Fruit fly (Drosophila melanogaster) whole organism, prepupa: ENCODE data around the gene CG17239.

Experiments
- CG10631 ChIP-seq: fragments of 200-800 bp; sonication (Bioruptor generic); optimal IDR thresholded peaks from 2 replicates; lab custom pipeline; 2016; ENCODE audit warnings: missing biosample characterization, missing genetic modification characterization
- CG11762 ChIP-seq: fragments of 200-800 bp; sonication (Bioruptor generic); optimal IDR thresholded peaks from 3 replicates; lab custom pipeline; 2016; ENCODE audit warnings: missing biosample characterization, missing genetic modification characterization; ENCODE audit not compliant: insufficient read depth
- CG11902 ChIP-seq: fragments of 200-800 bp; sonication (Bioruptor generic); optimal IDR thresholded peaks from 3 replicates; lab custom pipeline; 2016; ENCODE audit warnings: missing biosample characterization, missing genetic modification characterization
- CG15336 ChIP-seq: fragments of 200-800 bp; sonication (Bioruptor generic); IDR thresholded peaks from 2 replicates; pipeline ENCODE4 v1.3.6; 2022; ENCODE audit warnings: missing biosample characterization, missing genetic modification characterization
- CG3032 ChIP-seq: fragments of 200-800 bp; optimal IDR thresholded peaks from 2 replicates; lab custom pipeline; 2019; ENCODE audit warnings: missing biosample characterization, mild to moderate bottlenecking, missing genetic modification characterization, moderate library complexity
- CG31627 ChIP-seq: fragments of 200-800 bp; sonication (Bioruptor generic); optimal IDR thresholded peaks from 3 replicates; lab custom pipeline; 2016; ENCODE audit warnings: missing biosample characterization, missing genetic modification characterization
- CG32006 ChIP-seq: fragments of 200-800 bp; sonication (Bioruptor generic); optimal IDR thresholded peaks from 3 replicates; lab custom pipeline; 2017; ENCODE audit warnings: missing biosample characterization, mild to moderate bottlenecking, missing genetic modification characterization
- CG34406 ChIP-seq: fragments of 200-800 bp; sonication (Bioruptor generic); optimal IDR thresholded peaks from 3 replicates; lab custom pipeline; 2016; ENCODE audit warnings: missing biosample characterization, missing genetic modification characterization
- CG6163 ChIP-seq: fragments of 200-800 bp; sonication (Bioruptor generic); IDR thresholded peaks from 3 replicates; pipeline ENCODE4 v1.3.6; 2022; ENCODE audit warnings: missing biosample characterization, missing genetic modification characterization
- CG6792 ChIP-seq: fragments of 200-800 bp; sonication (Bioruptor generic); optimal IDR thresholded peaks from 3 replicates; lab custom pipeline; 2016; ENCODE audit warnings: missing biosample characterization, missing genetic modification characterization
- CG6808 ChIP-seq: fragments of 200-800 bp; sonication (Bioruptor generic); optimal IDR thresholded peaks from 3 replicates; lab custom pipeline; 2017; ENCODE audit warnings: missing biosample characterization, missing genetic modification characterization, mild to moderate bottlenecking, moderate library complexity, missing genetic modification reagents
- CG6854 ChIP-seq: fragments of 200-800 bp; sonication (Bioruptor generic); optimal IDR thresholded peaks from 2 replicates; lab custom pipeline; 2017; ENCODE audit warnings: missing biosample characterization, mild to moderate bottlenecking, missing genetic modification characterization
- CG7368 ChIP-seq: fragments of 200-800 bp; sonication (Bioruptor generic); optimal IDR thresholded peaks from 3 replicates; lab custom pipeline; 2016; ENCODE audit warnings: missing biosample characterization, missing genetic modification characterization
- CG8119 ChIP-seq: fragments of 200-800 bp; sonication (Bioruptor generic); IDR thresholded peaks from 3 replicates; pipeline ENCODE4 v1.3.6; 2022; ENCODE audit warnings: missing biosample characterization, missing genetic modification characterization
- Eip75B ChIP-seq: fragments of 200-800 bp; sonication (Bioruptor generic); optimal IDR thresholded peaks from 3 replicates; lab custom pipeline; 2016; ENCODE audit warnings: missing biosample characterization, missing genetic modification characterization
- Eip78C ChIP-seq: fragments of 200-800 bp; sonication (Bioruptor generic); peaks from one replicate; lab custom pipeline; 2016; ENCODE audit warnings: missing biosample characterization, missing genetic modification characterization
- Eip93F ChIP-seq: fragments of 200-800 bp; sonication (Bioruptor generic); optimal IDR thresholded peaks from 2 replicates; lab custom pipeline; 2016; ENCODE audit warnings: missing biosample characterization, mild to moderate bottlenecking, missing genetic modification characterization
- Ets96B ChIP-seq: fragments of 200-800 bp; optimal IDR thresholded peaks from 2 replicates; lab custom pipeline; 2019; ENCODE audit warnings: missing biosample characterization, mild to moderate bottlenecking, missing genetic modification characterization, moderate library complexity
- Hr38 ChIP-seq: sonication (Bioruptor generic); optimal IDR thresholded peaks from 2 replicates; lab custom pipeline; 2016; ENCODE audit warnings: missing biosample characterization, missing genetic modification characterization
- Hr39 ChIP-seq: fragments of 200-800 bp; sonication (Bioruptor generic); optimal IDR thresholded peaks from 2 replicates; lab custom pipeline; 2016; ENCODE audit warnings: missing biosample characterization, missing genetic modification characterization
- Hr4 ChIP-seq: fragments of 200-800 bp; sonication (Bioruptor generic); optimal IDR thresholded peaks from 3 replicates; lab custom pipeline; 2016; ENCODE audit warnings: missing biosample characterization, missing genetic modification characterization
- Lpt ChIP-seq: fragments of 200-800 bp; sonication (Bioruptor generic); optimal IDR thresholded peaks from 3 replicates; lab custom pipeline; 2016; ENCODE audit warnings: missing biosample characterization, missing genetic modification characterization
- OdsH ChIP-seq: fragments of 200-800 bp; sonication (Bioruptor generic); optimal IDR thresholded peaks from 3 replicates; lab custom pipeline; 2016; ENCODE audit warnings: missing biosample characterization, missing genetic modification characterization
- Smox ChIP-seq: fragments of 200-800 bp; sonication (Bioruptor generic); optimal IDR thresholded peaks from 3 replicates; lab custom pipeline; 2016; ENCODE audit warnings: missing biosample characterization, missing genetic modification characterization
- Sox14 ChIP-seq: fragments of 200-800 bp; sonication (Bioruptor generic); optimal IDR thresholded peaks from 3 replicates; lab custom pipeline; 2016; ENCODE audit warnings: missing biosample characterization, missing genetic modification characterization
- Sox15 ChIP-seq: fragments of 200-800 bp; sonication (Bioruptor generic); optimal IDR thresholded peaks from 3 replicates; lab custom pipeline; 2016; ENCODE audit warnings: missing biosample characterization, missing genetic modification characterization
- achi ChIP-seq: fragments of 200-800 bp; sonication (Bioruptor generic); optimal IDR thresholded peaks from 3 replicates; lab custom pipeline; 2016; ENCODE audit warnings: missing biosample characterization, missing genetic modification characterization
- dac ChIP-seq: fragments of 200-800 bp; sonication (Bioruptor generic); optimal IDR thresholded peaks from 2 replicates; lab custom pipeline; 2017; ENCODE audit warnings: missing biosample characterization, mild to moderate bottlenecking, missing genetic modification characterization
- dsx ChIP-seq: fragments of 200-800 bp; optimal IDR thresholded peaks from 3 replicates; lab custom pipeline; 2019; ENCODE audit warnings: missing biosample characterization, mild to moderate bottlenecking, missing genetic modification characterization, moderate library complexity; ENCODE audit not compliant: poor library complexity, severe bottlenecking
- eg ChIP-seq: fragments of 200-800 bp; sonication (Bioruptor generic); IDR thresholded peaks from 3 replicates; pipeline ENCODE4 v1.3.6; 2022; ENCODE audit warnings: missing biosample characterization, missing genetic modification characterization
- esn ChIP-seq: fragments of 200-800 bp; sonication (Bioruptor generic); optimal IDR thresholded peaks from 2 replicates; lab custom pipeline; 2016; ENCODE audit warnings: missing biosample characterization, mild to moderate bottlenecking, missing genetic modification characterization, moderate library complexity
- fd59A ChIP-seq: fragments of 200-800 bp; sonication (Bioruptor generic); optimal IDR thresholded peaks from 2 replicates; lab custom pipeline; 2017; ENCODE audit warnings: missing biosample characterization, mild to moderate bottlenecking, missing genetic modification characterization, missing genetic modification reagents
- fd85E ChIP-seq: fragments of 200-800 bp; sonication (Bioruptor generic); optimal IDR thresholded peaks from 3 replicates; lab custom pipeline; 2016; ENCODE audit warnings: missing biosample characterization, missing genetic modification characterization
- lz ChIP-seq: fragments of 200-800 bp; sonication (Bioruptor generic); optimal IDR thresholded peaks from 3 replicates; lab custom pipeline; 2016; ENCODE audit warnings: missing biosample characterization, missing genetic modification characterization
- spab ChIP-seq: fragments of 200-800 bp; sonication (Bioruptor generic); optimal IDR thresholded peaks from 2 replicates; lab custom pipeline; 2017; ENCODE audit warnings: missing biosample characterization, mild to moderate bottlenecking, missing genetic modification characterization, missing genetic modification reagents
- svp ChIP-seq: fragments of 200-800 bp; sonication (Bioruptor generic); peaks from one replicate; lab custom pipeline; 2016; ENCODE audit warnings: missing biosample characterization, missing genetic modification characterization
- topi ChIP-seq: fragments of 200-800 bp; sonication (Bioruptor generic); optimal IDR thresholded peaks from 3 replicates; lab custom pipeline; 2016; ENCODE audit warnings: missing biosample characterization, missing genetic modification characterization

The CG17239 gene

DNA sequence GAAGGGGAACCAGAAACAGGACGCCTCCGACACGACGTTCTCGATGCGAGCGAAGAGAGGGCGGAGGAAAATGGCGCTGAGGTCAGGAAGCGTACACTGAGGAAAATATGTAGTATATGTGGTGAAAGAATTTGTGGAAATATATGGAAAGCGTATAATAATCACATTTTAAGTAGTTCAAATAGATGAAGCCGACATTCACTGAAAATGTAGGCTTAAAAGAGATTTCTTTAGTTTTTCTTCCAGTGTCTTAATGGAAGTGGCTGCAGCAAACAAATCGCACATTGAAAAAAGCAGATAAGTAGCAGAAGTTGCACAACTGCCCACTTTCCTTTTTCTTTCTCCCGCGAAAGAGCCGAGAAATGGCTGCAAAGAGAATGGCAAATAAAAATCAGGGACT is 2.6 kb downstream of the CG17239 start (continued):
- TF ChIP-seq Eip93F = no peak
- peak; percentile 21 for TF ChIP-seq Hr4 (GFP tag; lab: Kevin White, UChicago)
- peak; percentile 63 for TF ChIP-seq Eip78C
- no peak for TF ChIP-seq achi (GFP tag; lab: Kevin White, UChicago)
- TF ChIP-seq CG11762 = no peak
- no peak for TF ChIP-seq topi
- TF ChIP-seq CG11902 (GFP tag; lab: Kevin White, UChicago) = no peak
- TF ChIP-seq Eip75B (GFP tag; lab: Kevin White, UChicago) = peak; percentile 9
- TF ChIP-seq Sox14 (GFP tag; lab: Kevin White, UChicago) = no peak
- no peak for TF ChIP-seq CG6792 (GFP tag; lab: Kevin White, UChicago)
- TF ChIP-seq esn (GFP tag; lab: Kevin White, UChicago) = no peak
- no peak for TF ChIP-seq svp (GFP tag; lab: Kevin White, UChicago)
- TF ChIP-seq Ets96B = no peak
- no peak for TF ChIP-seq dac (GFP tag; lab: Kevin White, UChicago)
- no peak for TF ChIP-seq fd85E (GFP tag; lab: Kevin White, UChicago)
- TF ChIP-seq CG8119 (GFP tag; lab: Robert Waterston, UW) = 0 out of 3 replicates have a peak, but pooled peaks have one; percentile 20
- no peak for TF ChIP-seq dsx (GFP tag; lab: Kevin White, UChicago)
- TF ChIP-seq CG6808 = peak; percentile 9
- TF ChIP-seq Sox15 (GFP tag; lab: Kevin White, UChicago) = no peak
- TF ChIP-seq CG10631 (GFP tag; lab: Kevin White, UChicago) = peak; percentile 8
- TF ChIP-seq CG6854 (GFP tag; lab: Kevin White, UChicago) = no peak
- TF ChIP-seq CG7368 (GFP tag; lab: Kevin White, UChicago) = no peak
- TF ChIP-seq CG15336 (GFP tag; lab: Robert Waterston, UW) = no peak
- TF ChIP-seq CG34406 (GFP tag; lab: Kevin White, UChicago) = no peak
- peak; percentile 13 for TF ChIP-seq OdsH (GFP tag; lab: Kevin White, UChicago)
- TF ChIP-seq eg (GFP tag; lab: Robert Waterston, UW) = 0 out of 3 replicates have a peak, but pooled peaks have one; percentile 25
- no peak for TF ChIP-seq CG6163 (GFP tag; lab: Robert Waterston, UW)
- TF ChIP-seq spab = no peak

DNA sequence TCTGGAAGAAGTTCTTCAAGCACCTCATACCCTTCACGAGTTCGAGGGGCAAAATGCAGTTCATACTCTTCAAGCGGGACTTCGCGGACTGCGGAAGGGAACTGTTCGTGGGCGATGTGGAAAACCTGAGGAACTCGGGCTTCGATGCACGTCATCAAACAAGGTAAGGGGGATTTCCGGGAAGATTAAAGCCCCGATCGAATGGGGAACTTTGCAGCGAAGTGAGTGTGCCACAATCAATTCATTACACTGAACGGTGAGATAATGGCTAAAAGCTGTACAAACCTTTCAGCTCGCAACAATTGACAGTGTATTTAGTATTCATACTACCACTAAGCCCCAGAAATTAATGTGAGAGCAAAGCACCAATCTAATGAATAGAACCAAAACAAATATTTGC is 9.4 kb downstream of the CG17239 start:
- TF ChIP-seq lz = no peak

DNA sequence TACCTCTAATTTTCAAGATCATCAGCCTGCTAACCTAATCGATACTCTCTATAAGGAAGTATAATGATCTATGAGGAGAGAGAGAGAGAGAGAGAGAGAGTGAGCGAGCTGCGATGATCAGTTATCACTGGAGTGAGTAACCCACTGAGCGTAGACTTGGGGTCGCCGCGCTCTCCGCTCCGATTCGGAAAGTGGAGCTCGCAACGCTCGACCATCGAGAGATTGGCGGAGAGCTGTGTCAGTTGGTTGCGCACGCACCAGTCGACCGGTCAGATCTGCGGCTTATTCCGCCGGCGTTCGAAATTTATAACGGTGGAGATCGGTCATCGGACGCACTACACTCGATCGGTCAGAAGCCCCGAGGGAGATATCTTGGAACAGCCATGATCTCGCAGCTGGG is 10.0 kb downstream of the CG17239 start, which contains the start of gene CG4267:
CG4267 (plus strand) TSS at position 240 of the 400 bp plus-strand sequence.
- no peak for TF ChIP-seq CG8119 (GFP tag; lab: Robert Waterston, UW)
- TF ChIP-seq Eip78C = peak; percentile 64
- no peak for TF ChIP-seq fd59A (GFP tag; lab: Kevin White, UChicago)
- TF ChIP-seq CG6163 (GFP tag; lab: Robert Waterston, UW) = peak; percentile 44; the same call in 1 of the 3 replicates
- TF ChIP-seq achi (GFP tag; lab: Kevin White, UChicago) = no peak
- TF ChIP-seq CG6854 (GFP tag; lab: Kevin White, UChicago) = no peak
- peak; percentile 93 for TF ChIP-seq svp (GFP tag; lab: Kevin White, UChicago)
- 0 out of 3 replicates have a peak, but pooled peaks have one; percentile 25 for TF ChIP-seq eg (GFP tag; lab: Robert Waterston, UW)
- TF ChIP-seq CG32006 (GFP tag; lab: Kevin White, UChicago) = no peak

- TF ChIP-seq CG6854 (GFP tag; lab: Kevin White, UChicago) (no peak), CG31627 (no peak), dsx (GFP tag; lab: Kevin White, UChicago) (no peak), Hr4 (GFP tag; lab: Kevin White, UChicago) (no peak), Hr39 (GFP tag; lab: Kevin White, UChicago) (no peak), fd85E (GFP tag; lab: Kevin White, UChicago) (no peak), CG32006 (GFP tag; lab: Kevin White, UChicago) (no peak), topi (no peak), CG15336 (GFP tag; lab: Robert Waterston, UW) (no peak), CG11902 (GFP tag; lab: Kevin White, UChicago) (no peak), Hr38 (GFP tag; lab: Kevin White, UChicago) (no peak), CG6808 (no peak), eg (GFP tag; lab: Robert Waterston, UW) (no peak), CG6792 (GFP tag; lab: Kevin White, UChicago) (no peak), Lpt (GFP tag; lab: Kevin White, UChicago) (no peak), CG34406 (GFP tag; lab: Kevin White, UChicago) (no peak), CG3032 (no peak), Smox (GFP tag; lab: Kevin White, UChicago) (no peak), CG10631 (GFP tag; lab: Kevin White, UChicago) (no peak), CG11762 (no peak)
- TF ChIP-seq, all 60 proteins: peak for 0
These were observed 11.6 kb downstream of the CG17239 start, which contains the start of gene Tengl1 for dm6 chr2L:2240493-2240892. TSS of gene Tengl1 (minus strand) at chr2L:2240593.
